Fruit fly (Drosophila melanogaster): ENCODE measurements around the gene CG12105.

DNA sequence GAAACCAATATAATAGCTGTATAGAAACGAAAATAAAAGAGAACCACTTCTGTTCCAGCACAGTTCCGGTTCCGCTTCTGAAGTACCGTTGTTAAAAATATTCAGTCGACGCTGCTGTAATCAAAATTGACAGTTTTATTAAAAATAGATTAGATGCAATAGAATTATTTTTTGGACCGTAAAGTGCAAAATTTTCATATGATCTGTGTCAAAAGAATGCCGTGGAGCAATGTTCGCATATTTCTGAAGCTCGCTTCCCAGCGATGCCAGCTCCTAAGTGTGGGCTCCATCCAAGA, 12.8 kb downstream of the CG12105 start, which contains the start of the genes CG18170 and CG33791:
- TF ChIP-seq CG10543 (GFP tag; optimal IDR thresholded peaks at IDR 0.05) (no peak), tgo (GFP tag; IDR thresholded peaks at IDR 0.05) (no peak), Nf-YA (GFP tag; IDR thresholded peaks at IDR 0.05) (no peak), yki (optimal IDR thresholded peaks at IDR 0.05) (no peak), ro (GFP tag; IDR thresholded peaks at IDR 0.05) (no peak), B-H1 (GFP tag; IDR thresholded peaks at IDR 0.05) (no peak), slou (GFP tag; optimal IDR thresholded peaks at IDR 0.05) (no peak), Jarid2 (GFP tag; optimal IDR thresholded peaks at IDR 0.05) (no peak), CG5953 (GFP tag; IDR thresholded peaks at IDR 0.05) (no peak)
